Fruit fly (Drosophila melanogaster) whole organism, embryonic: Measurements from ENCODE around the gene Gr36b.

ENCODE experiments used
- Abd-B ChIP-seq: fragments of 200-800 bp; sonication (Bioruptor generic); optimal IDR thresholded peaks from 2 replicates; lab custom pipeline; 2018; ENCODE audit warnings: missing biosample characterization, mild to moderate bottlenecking, missing genetic modification characterization, moderate library complexity
- CG12391 ChIP-seq: fragments of 200-800 bp; sonication (Bioruptor generic); optimal IDR thresholded peaks from 3 replicates; lab custom pipeline; 2018; ENCODE audit warnings: missing biosample characterization, mild to moderate bottlenecking, missing genetic modification characterization, moderate library complexity
- CG30431 ChIP-seq: fragments of 200-800 bp; sonication (Bioruptor generic); optimal IDR thresholded peaks from 2 replicates; lab custom pipeline; 2017; ENCODE audit warnings: missing biosample characterization, missing genetic modification characterization
- CG32532 ChIP-seq: fragments of 200-800 bp; sonication (Bioruptor generic); IDR thresholded peaks from 2 replicates; pipeline ENCODE4 v1.3.6; 2022; ENCODE audit warnings: missing biosample characterization, missing genetic modification characterization
- CG7928 ChIP-seq: fragments of 200-800 bp; sonication (Bioruptor generic); optimal IDR thresholded peaks from 2 replicates; lab custom pipeline; 2017; ENCODE audit warnings: missing biosample characterization, mild to moderate bottlenecking, missing genetic modification characterization
- CG9215 ChIP-seq: fragments of 200-800 bp; sonication (Bioruptor generic); IDR thresholded peaks from 2 replicates; pipeline ENCODE4 v1.3.6; 2022; ENCODE audit warnings: missing biosample characterization, missing genetic modification characterization
- CG9727 ChIP-seq: fragments of 200-800 bp; sonication (Bioruptor generic); optimal IDR thresholded peaks from 3 replicates; lab custom pipeline; 2017; ENCODE audit warnings: missing biosample characterization, mild to moderate bottlenecking, missing genetic modification characterization
- Elba2 ChIP-seq: fragments of 200-800 bp; sonication (Bioruptor generic); optimal IDR thresholded peaks from 3 replicates; lab custom pipeline; 2016; ENCODE audit warnings: missing biosample characterization, missing genetic modification characterization
- Oli ChIP-seq: fragments of 200-800 bp; sonication (Bioruptor generic); optimal IDR thresholded peaks from 2 replicates; lab custom pipeline; 2018; ENCODE audit warnings: missing biosample characterization, mild to moderate bottlenecking, missing genetic modification characterization, moderate library complexity
- knrl ChIP-seq: fragments of 200-800 bp; sonication (Bioruptor generic); IDR thresholded peaks from 3 replicates; pipeline ENCODE4 v1.3.6; 2022; ENCODE audit warnings: missing biosample characterization, missing genetic modification characterization; ENCODE audit not compliant: partially characterized antibody

DNA sequence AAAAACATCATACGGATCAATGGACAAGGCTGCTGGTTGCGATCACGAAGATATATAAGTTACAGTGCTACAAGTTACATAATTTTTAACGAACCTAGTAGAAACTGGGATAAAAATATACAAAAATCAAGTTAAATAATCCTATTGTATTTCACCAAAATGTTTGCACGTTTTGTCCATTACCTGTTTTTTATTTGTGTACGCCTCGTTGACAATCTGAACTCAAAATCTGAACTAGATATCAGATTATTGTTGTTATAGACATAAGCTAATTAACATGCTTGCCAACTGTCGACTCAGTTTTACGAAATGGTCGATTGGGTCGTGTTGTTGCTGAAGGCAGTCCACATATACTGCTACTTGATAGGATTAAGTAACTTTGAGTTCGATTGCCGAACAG is at the start of gene Gr36b:
- no peak for TF ChIP-seq Elba2
- no peak for TF ChIP-seq CG7928
- TF ChIP-seq CG9727 (GFP tag; lab: Kevin White, UChicago) = no peak
- no peak for TF ChIP-seq CG9215 (GFP tag; lab: Robert Waterston, UW)
- no peak for TF ChIP-seq knrl (GFP tag; lab: Robert Waterston, UW)
- no peak for TF ChIP-seq CG12391 (tag; lab: Kevin White, UChicago)
- TF ChIP-seq Abd-B (GFP tag; lab: Kevin White, UChicago) = no peak
- no peak for TF ChIP-seq CG30431 (GFP tag; lab: Kevin White, UChicago)
- no peak for TF ChIP-seq Oli (tag; lab: Kevin White, UChicago)
- TF ChIP-seq CG32532 = no peak
